Worm (Caenorhabditis elegans) whole organism, L2 larva: Measurements from ENCODE around the gene T26C5.2.

Experiments
- elt-3 ChIP-seq: sonication (generic microtip); optimal IDR thresholded peaks from 2 replicates; lab custom pipeline; 2017; ENCODE audit warnings: missing biosample characterization, missing genetic modification characterization
- mdl-1 ChIP-seq, 2 experiments: fragments of 150-350 bp in 1 of 2; sonication (generic microtip) in 1 of 2; optimal IDR thresholded peaks; 2 replicates each; lab custom pipeline; 2017; ENCODE audit warnings: missing biosample characterization in 2 of 2, missing genetic modification characterization in 2 of 2

DNA sequence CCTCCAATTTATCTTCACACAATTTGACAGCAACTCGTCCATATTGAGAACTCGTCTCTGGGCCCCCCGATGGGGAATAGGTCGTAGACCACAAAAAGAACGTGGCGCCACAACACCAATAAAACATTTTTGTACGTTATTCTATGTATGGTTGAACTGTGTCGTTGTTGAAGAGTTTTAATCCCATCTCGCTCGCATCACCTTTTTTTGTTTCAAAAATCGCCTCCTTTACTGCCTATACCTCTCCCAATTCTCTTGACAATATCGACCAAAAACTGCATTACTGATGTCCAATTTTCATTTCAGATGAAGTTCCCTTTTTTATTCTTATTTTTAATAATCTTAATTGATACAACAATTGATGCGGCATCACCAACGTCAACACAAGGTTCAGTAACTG lies 35.8 kb upstream of the T26C5.2 start, which contains the start of gene let-23:
- TF ChIP-seq mdl-1 (tag; optimal IDR thresholded peaks at IDR 0.05; lab: Kevin White, UChicago): no peak
- TF ChIP-seq elt-3 (tag; lab: Kevin White, UChicago): no peak
